Fruit fly (Drosophila melanogaster): ENCODE results near the gene dac.

dac gene

dm6 chr2L:16446975-16447509 lies 38.8 kb downstream of the dac start, which contains the start of gene Idgf2:
Gene Idgf2 (plus strand): TSS chr2L:16447330.
- TF ChIP-seq Gsc (GFP tag; IDR thresholded peaks at IDR 0.05): no peak
- no peak for TF ChIP-seq dysf (GFP tag; IDR thresholded peaks at IDR 0.05)
- no peak for TF ChIP-seq pb (GFP tag; optimal IDR thresholded peaks at IDR 0.05)
- TF ChIP-seq Med (GFP tag): peak; percentile 30
- no peak for TF ChIP-seq CG14710 (tag; optimal IDR thresholded peaks at IDR 0.05)
- TF ChIP-seq onecut (GFP tag; IDR thresholded peaks at IDR 0.05): no peak
- no peak for TF ChIP-seq CG18764 (GFP tag; optimal IDR thresholded peaks at IDR 0.05)
- no peak for TF ChIP-seq CG43689 (GFP tag; IDR thresholded peaks at IDR 0.05)
- TF ChIP-seq Taf1 (GFP tag; IDR thresholded peaks at IDR 0.05): no peak
- TF ChIP-seq ranshi (GFP tag; IDR thresholded peaks at IDR 0.05): no peak
- TF ChIP-seq Ets97D (GFP tag; optimal IDR thresholded peaks at IDR 0.05): no peak
- no peak for TF ChIP-seq gsb-n (tag; optimal IDR thresholded peaks at IDR 0.05)
- TF ChIP-seq Pdp1 (GFP tag; optimal IDR thresholded peaks at IDR 0.05): peak in 1 of 2 experiments; percentile 23
- TF ChIP-seq CG3838 (GFP tag; optimal IDR thresholded peaks at IDR 0.05): no peak
- TF ChIP-seq Blimp-1 (GFP tag; optimal IDR thresholded peaks at IDR 0.05): peak; percentile 60
- no peak for TF ChIP-seq Ada2b (GFP tag; IDR thresholded peaks at IDR 0.05)
- TF ChIP-seq CG6654 (GFP tag; optimal IDR thresholded peaks at IDR 0.05): no peak
- 0 out of 4 replicates have a peak, but pooled peaks have one; percentile 49 for TF ChIP-seq chinmo (GFP tag; IDR thresholded peaks at IDR 0.05; ENCODE audit: partially characterized antibody)
- no peak for TF ChIP-seq CG2120 (GFP tag; optimal IDR thresholded peaks at IDR 0.05)
- TF ChIP-seq Hr78 (GFP tag; optimal IDR thresholded peaks at IDR 0.05): peak in 1 of 2 experiments; percentile 30
- TF ChIP-seq fu2 (GFP tag; optimal IDR thresholded peaks at IDR 0.05): no peak
- TF ChIP-seq slp2 (GFP tag; optimal IDR thresholded peaks at IDR 0.05): no peak
- no peak for TF ChIP-seq vvl (GFP tag; IDR thresholded peaks at IDR 0.05)
- TF ChIP-seq fd64A (GFP tag; optimal IDR thresholded peaks at IDR 0.05): no peak
- no peak for TF ChIP-seq trem (tag; optimal IDR thresholded peaks at IDR 0.05)
- TF ChIP-seq CG34376 (GFP tag; optimal IDR thresholded peaks at IDR 0.05): peak; percentile 61
- TF ChIP-seq aop (GFP tag; IDR thresholded peaks at IDR 0.05): no peak
- no peak for TF ChIP-seq bab2 (GFP tag; optimal IDR thresholded peaks at IDR 0.05)
- no peak for TF ChIP-seq HLH54F (GFP tag; optimal IDR thresholded peaks at IDR 0.05)
- TF ChIP-seq fd3F (GFP tag; optimal IDR thresholded peaks at IDR 0.05): no peak
- no peak for TF ChIP-seq CG4820 (GFP tag; optimal IDR thresholded peaks at IDR 0.05)
- TF ChIP-seq ham (GFP tag; IDR thresholded peaks at IDR 0.05): no peak
- no peak for TF ChIP-seq CG11504 (tag; optimal IDR thresholded peaks at IDR 0.05)
- TF ChIP-seq rib (GFP tag; IDR thresholded peaks at IDR 0.05): no peak
- TF ChIP-seq CG3995 (GFP tag; optimal IDR thresholded peaks at IDR 0.05): no peak
- no peak for TF ChIP-seq CG17385 (GFP tag; optimal IDR thresholded peaks at IDR 0.05)
- TF ChIP-seq Deaf1 (tag; optimal IDR thresholded peaks at IDR 0.05): peak; percentile 69
- no peak for TF ChIP-seq CHES-1-like (GFP tag; optimal IDR thresholded peaks at IDR 0.05)
- TF ChIP-seq seq (GFP tag; IDR thresholded peaks at IDR 0.05): no peak
- TF ChIP-seq ash1 (GFP tag; optimal IDR thresholded peaks at IDR 0.05): no peak
- TF ChIP-seq CG14014 (GFP tag; IDR thresholded peaks at IDR 0.05): no peak
- peak; percentile 34 for TF ChIP-seq sug (tag; optimal IDR thresholded peaks at IDR 0.05)
- no peak for TF ChIP-seq Hr39 (optimal IDR thresholded peaks at IDR 0.05)
- no peak for TF ChIP-seq emc (GFP tag; optimal IDR thresholded peaks at IDR 0.05)
- no peak for TF ChIP-seq Chrac-16 (GFP tag; optimal IDR thresholded peaks at IDR 0.05)

All from whole organism, embryonic.